Worm (Caenorhabditis elegans) whole organism, L3 larva: Measurements from ENCODE around the gene nhr-247.

ENCODE experiments used
- elt-1 ChIP-seq: fragments of 150-350 bp; optimal IDR thresholded peaks from 2 replicates; lab custom pipeline; 2014; ENCODE audit warnings: missing biosample characterization, missing genetic modification characterization
- eor-1 ChIP-seq, 2 experiments: fragments of 150-350 bp; optimal IDR thresholded peaks; 2 replicates each; lab custom pipeline; 2014 to 2018; ENCODE audit warnings: missing biosample characterization in 2 of 2, missing genetic modification characterization in 2 of 2
- unc-62 ChIP-seq: fragments of 150-350 bp; sonication (generic microtip); optimal IDR thresholded peaks from 4 replicates; lab custom pipeline; 2014; ENCODE audit warnings: missing biosample characterization, missing genetic modification reagents, missing genetic modification characterization

- TF ChIP-seq unc-62 (no peak), elt-1 (tag; lab: Kevin White, UChicago) (no peak), eor-1 (tag; optimal IDR thresholded peaks at IDR 0.05; lab: Kevin White, UChicago) (no peak)
These were observed 5.1 kb downstream of the nhr-247 start, which contains the start of gene ZK1037.6 for ce11 chrV:15327745-15328447.
